Worm (Caenorhabditis elegans): ENCODE results near the gene F40F8.4.

Gene F40F8.4

DNA sequence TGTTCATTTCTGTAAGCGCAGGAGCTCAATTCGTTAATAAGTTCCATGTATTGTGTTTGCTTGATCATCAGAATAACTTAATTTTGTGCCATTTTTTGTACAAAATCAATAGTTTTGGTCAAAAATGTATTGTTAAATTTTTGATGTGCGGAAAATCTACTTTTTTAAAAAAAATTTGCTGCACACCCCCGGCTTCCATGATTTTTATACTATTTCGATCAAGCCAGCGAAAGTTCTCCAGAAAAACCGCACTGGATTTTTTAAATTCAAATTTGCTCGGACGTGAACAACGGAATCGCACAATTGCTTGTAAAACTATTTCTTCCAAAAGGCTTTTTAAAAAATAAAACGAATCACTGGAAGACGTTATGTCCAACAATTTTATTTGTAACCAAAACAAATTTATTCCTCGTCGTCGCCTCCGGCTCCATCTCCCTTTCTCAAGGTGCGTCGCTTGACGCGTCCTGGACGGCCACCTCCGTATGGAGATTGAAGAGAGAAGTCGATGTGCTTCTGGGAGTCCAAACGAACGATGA lies 14.9 kb downstream of the F40F8.4 start (continued):
- TF ChIP-seq snpc-3.4 (tag; optimal IDR thresholded peaks at IDR 0.05) (no peak), tlf-1 (GFP tag; optimal IDR thresholded peaks at IDR 0.05) (no peak), B0261.1 (tag; optimal IDR thresholded peaks at IDR 0.05) (no peak), lin-26 (GFP tag; IDR thresholded peaks at IDR 0.05) (peak; percentile 72; the same call in 1 of the 2 replicates), nfya-1 (tag; optimal IDR thresholded peaks at IDR 0.05; ENCODE audit: borderline replicate concordance, insufficient read depth) (no peak), hmg-20 (GFP tag; IDR thresholded peaks at IDR 0.05) (no peak), hmg-1.2 (GFP tag; IDR thresholded peaks at IDR 0.05) (no peak), C06A6.2 (GFP tag; conservative IDR thresholded peaks at IDR 0.05) (no peak), aptf-3 (GFP tag; IDR thresholded peaks at IDR 0.05) (no peak), ztf-3 (GFP tag; optimal IDR thresholded peaks at IDR 0.05) (no peak), ztf-6 (GFP tag; IDR thresholded peaks at IDR 0.05) (no peak), nhr-27 (tag; optimal IDR thresholded peaks at IDR 0.05) (no peak), pha-4 (tag; optimal IDR thresholded peaks at IDR 0.05) (no peak), ztf-28 (GFP tag; IDR thresholded peaks at IDR 0.05) (no peak), ZK185.1 (tag; optimal IDR thresholded peaks at IDR 0.05; ENCODE audit: poor library complexity, severe bottlenecking) (no peak), attf-3 (GFP tag; conservative IDR thresholded peaks at IDR 0.05) (no peak), F37B4.10 (GFP tag; IDR thresholded peaks at IDR 0.05) (no peak), ccch-3 (GFP tag; optimal IDR thresholded peaks at IDR 0.05) (no peak), F55B11.4 (tag; optimal IDR thresholded peaks at IDR 0.05; ENCODE audit: borderline replicate concordance, insufficient read depth) (no peak), lsy-27 (tag; optimal IDR thresholded peaks at IDR 0.05; ENCODE audit: borderline replicate concordance, insufficient read depth) (no peak), lsl-1 (GFP tag; optimal IDR thresholded peaks at IDR 0.05) (peak; percentile 32), hlh-12 (tag; optimal IDR thresholded peaks at IDR 0.05) (no peak), B0019.2 (GFP tag; conservative IDR thresholded peaks at IDR 0.05) (no peak), ztf-18 (tag; optimal IDR thresholded peaks at IDR 0.05) (no peak), ceh-79 (tag; optimal IDR thresholded peaks at IDR 0.05) (no peak), let-526 (GFP tag; IDR thresholded peaks at IDR 0.05) (no peak), Y79H2A.3 (GFP tag; conservative IDR thresholded peaks at IDR 0.05) (no peak), F52B5.7 (tag; optimal IDR thresholded peaks at IDR 0.05) (no peak), madf-3 (GFP tag; IDR thresholded peaks at IDR 0.05) (0 out of 2 replicates have a peak, but pooled peaks have one; percentile 73), mes-4 (tag; optimal IDR thresholded peaks at IDR 0.05) (no peak), egl-44 (GFP tag; IDR thresholded peaks at IDR 0.05) (no peak), lag-1 (GFP tag; IDR thresholded peaks at IDR 0.05) (no peak), akir-1 (GFP tag; optimal IDR thresholded peaks at IDR 0.05) (no peak), tbx-9 (tag; optimal IDR thresholded peaks at IDR 0.05; ENCODE audit: borderline replicate concordance) (no peak), mxl-1 (tag; optimal IDR thresholded peaks at IDR 0.05) (no peak), bed-1 (GFP tag; IDR thresholded peaks at IDR 0.05) (no peak), mel-28 (tag; optimal IDR thresholded peaks at IDR 0.05; ENCODE audit: borderline replicate concordance) (no peak), D2030.7 (GFP tag; IDR thresholded peaks at IDR 0.05) (0 out of 2 replicates have a peak, but pooled peaks have one; percentile 9), K11D2.4 (GFP tag; IDR thresholded peaks at IDR 0.05) (no peak), somi-1 (GFP tag; optimal IDR thresholded peaks at IDR 0.05) (no peak), Y67H2A.10 (GFP tag; conservative IDR thresholded peaks at IDR 0.05) (no peak), madf-6 (GFP tag; IDR thresholded peaks at IDR 0.05) (peak; percentile 57), nhr-120 (GFP tag; IDR thresholded peaks at IDR 0.05) (no peak), ceh-40 (GFP tag; IDR thresholded peaks at IDR 0.05) (no peak), F57A8.1 (GFP tag; optimal IDR thresholded peaks at IDR 0.05) (no peak), hlh-26 (GFP tag; conservative IDR thresholded peaks at IDR 0.05) (0 out of 2 replicates have a peak, but pooled peaks have one; percentile 19), efl-1 (GFP tag; optimal IDR thresholded peaks at IDR 0.05) (no peak), hrde-1 (tag; optimal IDR thresholded peaks at IDR 0.05; ENCODE audit: borderline replicate concordance) (peak; percentile 70)
